Fruit fly (Drosophila melanogaster) whole organism, pupa: Measurements from ENCODE around the gene CG12268.

Source experiments
- CG12605 ChIP-seq: fragments of 200-800 bp; sonication (Bioruptor generic); IDR thresholded peaks from 2 replicates; pipeline ENCODE4 v1.3.6; 2022; ENCODE audit warnings: missing biosample characterization, missing genetic modification characterization
- CG13204 ChIP-seq: fragments of 200-800 bp; sonication (Bioruptor generic); optimal IDR thresholded peaks from 2 replicates; lab custom pipeline; 2018; ENCODE audit warnings: missing biosample characterization, mild to moderate bottlenecking, missing genetic modification characterization, moderate library complexity
- CG14655 ChIP-seq: fragments of 200-800 bp; sonication (Bioruptor generic); optimal IDR thresholded peaks from 3 replicates; lab custom pipeline; 2017; ENCODE audit warnings: mild to moderate bottlenecking, missing biosample characterization, missing genetic modification reagents, missing genetic modification characterization
- CG17806 ChIP-seq: fragments of 200-800 bp; sonication (Bioruptor generic); optimal IDR thresholded peaks from 2 replicates; lab custom pipeline; 2018; ENCODE audit warnings: missing biosample characterization, mild to moderate bottlenecking, missing genetic modification characterization, moderate library complexity
- CG32121 ChIP-seq: fragments of 200-800 bp; sonication (Bioruptor generic); IDR thresholded peaks from 2 replicates; pipeline ENCODE4 v1.3.6; 2022; ENCODE audit warnings: missing biosample characterization, missing genetic modification characterization
- CG8159 ChIP-seq: fragments of 200-800 bp; sonication (Bioruptor generic); optimal IDR thresholded peaks from 3 replicates; lab custom pipeline; 2018; ENCODE audit warnings: missing biosample characterization, mild to moderate bottlenecking, missing genetic modification characterization, moderate library complexity
- CG8301 ChIP-seq: fragments of 200-800 bp; sonication (Bioruptor generic); optimal IDR thresholded peaks from 2 replicates; lab custom pipeline; 2018; ENCODE audit warnings: missing biosample characterization, mild to moderate bottlenecking, missing genetic modification characterization
- D1 ChIP-seq: fragments of 200-800 bp; sonication (Bioruptor generic); optimal IDR thresholded peaks from 2 replicates; lab custom pipeline; 2018; ENCODE audit warnings: missing biosample characterization, mild to moderate bottlenecking, missing genetic modification characterization, moderate library complexity
- Pif1B ChIP-seq: fragments of 200-800 bp; sonication (Bioruptor generic); optimal IDR thresholded peaks from 3 replicates; lab custom pipeline; 2016; ENCODE audit warnings: missing biosample characterization, missing genetic modification characterization
- fd96Ca ChIP-seq: fragments of 200-800 bp; sonication (Bioruptor generic); IDR thresholded peaks from 3 replicates; pipeline ENCODE4 v1.3.6; 2022; ENCODE audit warnings: missing biosample characterization, missing genetic modification characterization
- rn ChIP-seq: fragments of 200-800 bp; sonication (Bioruptor generic); IDR thresholded peaks from 2 replicates; pipeline ENCODE4 v1.3.6; 2022; ENCODE audit warnings: missing biosample characterization, missing genetic modification characterization

- no peak for TF ChIP-seq CG12605 (GFP tag; lab: Robert Waterston, UW)
- TF ChIP-seq CG17806 (tag; lab: Kevin White, UChicago) = no peak
- no peak for TF ChIP-seq fd96Ca (GFP tag; lab: Robert Waterston, UW)
- TF ChIP-seq Pif1B = no peak
- no peak for TF ChIP-seq CG13204
- TF ChIP-seq CG8301 (tag; lab: Kevin White, UChicago) = no peak
- TF ChIP-seq rn (GFP tag; lab: Robert Waterston, UW) = no peak
- TF ChIP-seq CG32121 = no peak
- TF ChIP-seq D1 (tag; lab: Kevin White, UChicago) = no peak
- TF ChIP-seq CG14655 (GFP tag; lab: Kevin White, UChicago) = no peak
- TF ChIP-seq CG8159 (tag; lab: Kevin White, UChicago) = no peak
These were observed at the start of gene CG12268 for dm6 chr3R:23948324-23948465.
